Worm (Caenorhabditis elegans): Measurements from ENCODE around the gene cpb-2.

DNA sequence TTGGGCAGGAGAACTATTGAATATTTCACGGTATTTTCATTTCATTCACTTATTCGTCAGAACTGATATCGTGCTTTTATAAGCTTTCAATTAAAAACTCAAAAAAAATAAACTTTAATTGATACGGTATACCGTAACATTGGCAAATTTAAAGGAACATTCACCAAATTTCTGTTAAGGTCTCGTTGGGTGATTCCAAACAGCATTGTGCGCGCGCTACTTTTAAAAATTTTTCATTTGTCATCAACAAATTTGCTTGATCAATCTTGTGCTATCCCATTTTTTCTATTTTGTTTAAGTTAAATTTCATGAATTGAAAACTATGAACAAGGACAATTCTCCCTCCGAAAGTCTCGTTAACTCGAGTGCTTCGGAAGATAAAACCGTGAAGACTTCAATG, 5.9 kb downstream of the cpb-2 start, which contains the start of gene szy-4:
- TF ChIP-seq nhr-76 (tag; optimal IDR thresholded peaks at IDR 0.05), result no peak
- TF ChIP-seq pha-4 (GFP tag; IDR thresholded peaks at IDR 0.05), result no peak
- TF ChIP-seq pha-4 (tag; optimal IDR thresholded peaks at IDR 0.05), result no peak
- no peak for TF ChIP-seq hmg-1.1 (GFP tag; IDR thresholded peaks at IDR 0.05)
- no peak for TF ChIP-seq zfp-2 (tag; optimal IDR thresholded peaks at IDR 0.05)
